Worm (Caenorhabditis elegans): ENCODE measurements around the gene Y51B9A.9.

ce11 chrII:9411497-9411896 lies 14.1 kb upstream of the Y51B9A.9 start, which contains the start of gene M176.9:
- no peak for TF ChIP-seq peb-1 (tag; optimal IDR thresholded peaks at IDR 0.05)
- no peak for TF ChIP-seq skn-1 (tag; optimal IDR thresholded peaks at IDR 0.05)
- TF ChIP-seq nhr-237 (tag; optimal IDR thresholded peaks at IDR 0.05), result no peak
- TF ChIP-seq ztf-11 (tag; optimal IDR thresholded peaks at IDR 0.05), result no peak
- TF ChIP-seq F13H6.1 (tag; optimal IDR thresholded peaks at IDR 0.05), result no peak
- no peak for TF ChIP-seq nhr-77 (tag; optimal IDR thresholded peaks at IDR 0.05)
- no peak for TF ChIP-seq zag-1 (tag; optimal IDR thresholded peaks at IDR 0.05)
- TF ChIP-seq nhr-25 (tag; optimal IDR thresholded peaks at IDR 0.05), result no peak
